Fruit fly (Drosophila melanogaster): Measurements from ENCODE around the gene Pxt.

Pxt gene

dm6 chr3R:17700488-17701130 lies 18.6 kb upstream of the Pxt start (continued):
- TF ChIP-seq kah (GFP tag; optimal IDR thresholded peaks at IDR 0.05) (peak; percentile 96), CG10654 (GFP tag; optimal IDR thresholded peaks at IDR 0.05) (peak; percentile 95), ttk (GFP tag; IDR thresholded peaks at IDR 0.05) (peak; percentile 98), Elba2 (GFP tag; optimal IDR thresholded peaks at IDR 0.05) (no peak), E2f2 (GFP tag; IDR thresholded peaks at IDR 0.05) (peak; percentile 88), ewg (GFP tag; optimal IDR thresholded peaks at IDR 0.05) (peak; percentile 94), tll (GFP tag; optimal IDR thresholded peaks at IDR 0.05) (peak in 1 of 2 experiments; percentile 52), CG14667 (GFP tag; IDR thresholded peaks at IDR 0.05) (peak; percentile 97), Dbx (GFP tag; IDR thresholded peaks at IDR 0.05) (peak; percentile 99), org-1 (GFP tag; optimal IDR thresholded peaks at IDR 0.05) (peak; percentile 98), toy (GFP tag; IDR thresholded peaks at IDR 0.05) (peak; percentile 92), Rx (GFP tag; IDR thresholded peaks at IDR 0.05) (peak; percentile 92), Dip3 (GFP tag; optimal IDR thresholded peaks at IDR 0.05) (peak; percentile 77), lbe (GFP tag; optimal IDR thresholded peaks at IDR 0.05) (peak; percentile 98), Mes4 (GFP tag; optimal IDR thresholded peaks at IDR 0.05) (peak; percentile 50), Jarid2 (GFP tag; optimal IDR thresholded peaks at IDR 0.05) (peak; percentile 90), lola (GFP tag; optimal IDR thresholded peaks at IDR 0.05) (peak in 1 of 3 experiments; percentile 97), ham (GFP tag; IDR thresholded peaks at IDR 0.05) (peak; percentile 93), trh (GFP tag; optimal IDR thresholded peaks at IDR 0.05) (peak; percentile 91), amos (GFP tag; IDR thresholded peaks at IDR 0.05; ENCODE audit: partially characterized antibody) (no peak; the same call in 1 of the 2 replicates), gfzf (GFP tag; optimal IDR thresholded peaks at IDR 0.05) (no peak), CG32772 (GFP tag; IDR thresholded peaks at IDR 0.05) (peak; percentile 98), CG34422 (GFP tag; IDR thresholded peaks at IDR 0.05) (peak; percentile 98), CG4424 (GFP tag; optimal IDR thresholded peaks at IDR 0.05) (peak; percentile 97), usp (GFP tag; optimal IDR thresholded peaks at IDR 0.05) (no peak), chinmo (GFP tag; IDR thresholded peaks at IDR 0.05; ENCODE audit: partially characterized antibody) (peak; percentile 99), Xrp1 (GFP tag; IDR thresholded peaks at IDR 0.05) (peak; percentile 99), CG12744 (GFP tag; optimal IDR thresholded peaks at IDR 0.05) (peak; percentile 70), CG10366 (GFP tag; IDR thresholded peaks at IDR 0.05) (peak; percentile 98), CG2129 (GFP tag; IDR thresholded peaks at IDR 0.05; ENCODE audit: partially characterized antibody) (no peak), eyg (GFP tag; optimal IDR thresholded peaks at IDR 0.05) (peak; percentile 56), CG4854 (GFP tag; optimal IDR thresholded peaks at IDR 0.05) (peak; percentile 57), prd (optimal IDR thresholded peaks at IDR 0.05) (no peak), prd (GFP tag; IDR thresholded peaks at IDR 0.05) (peak; percentile 98), Oli (tag; optimal IDR thresholded peaks at IDR 0.05) (peak; percentile 99), CG9797 (GFP tag; optimal IDR thresholded peaks at IDR 0.05) (peak; percentile 51), CG8924 (tag; optimal IDR thresholded peaks at IDR 0.05) (peak; percentile 100), Dip2 (GFP tag; IDR thresholded peaks at IDR 0.05) (peak; percentile 73)

- TF ChIP-seq Scr (GFP tag; IDR thresholded peaks at IDR 0.05; ENCODE audit: partially characterized antibody) (peak; percentile 35; the same call in 1 of the 2 replicates), chinmo (GFP tag; IDR thresholded peaks at IDR 0.05; ENCODE audit: partially characterized antibody) (0 out of 4 replicates have a peak, but pooled peaks have one; percentile 83), Adf1 (GFP tag; IDR thresholded peaks at IDR 0.05) (peak; percentile 66), CG15601 (tag; optimal IDR thresholded peaks at IDR 0.05) (no peak), ase (GFP tag; IDR thresholded peaks at IDR 0.05) (no peak), disco-r (GFP tag; optimal IDR thresholded peaks at IDR 0.05) (no peak), CG7839 (tag; optimal IDR thresholded peaks at IDR 0.05) (no peak), Oaz (GFP tag; IDR thresholded peaks at IDR 0.05) (no peak), CG4282 (GFP tag; optimal IDR thresholded peaks at IDR 0.05) (no peak), Max (GFP tag; optimal IDR thresholded peaks at IDR 0.05) (no peak), CG6683 (GFP tag; optimal IDR thresholded peaks at IDR 0.05) (no peak), sug (tag; optimal IDR thresholded peaks at IDR 0.05) (peak; percentile 7), salm (tag; optimal IDR thresholded peaks at IDR 0.05) (no peak), CG11723 (GFP tag; optimal IDR thresholded peaks at IDR 0.05) (no peak), HLHmδ (GFP tag; optimal IDR thresholded peaks at IDR 0.05) (no peak)
Measured at dm6 chr3R:17701131-17701593, 18.1 kb upstream of the Pxt start.

Measured in whole organism, embryonic.